Fruit fly (Drosophila melanogaster) Kc167 (cell line): ENCODE results near the gene p38a.

Experiments
- Myc ChIP-seq: fragments of >200 bp; optimal IDR thresholded peaks from 2 replicates; lab custom pipeline; 2017; ENCODE audit warnings: missing external identifiers
- Sin3A ChIP-seq: fragments of >200 bp; optimal IDR thresholded peaks from 2 replicates; lab custom pipeline; 2018; ENCODE audit warnings: missing external identifiers
- h ChIP-seq: fragments of >200 bp; optimal IDR thresholded peaks from 3 replicates; lab custom pipeline; 2018; ENCODE audit warnings: missing external identifiers
- psq ChIP-seq: fragments of >200 bp; optimal IDR thresholded peaks from 2 replicates; lab custom pipeline; 2017; ENCODE audit warnings: missing external identifiers
- ttk ChIP-seq: sonication (Bioruptor generic); optimal IDR thresholded peaks from 2 replicates; lab custom pipeline; 2017; ENCODE audit warnings: missing external identifiers

DNA sequence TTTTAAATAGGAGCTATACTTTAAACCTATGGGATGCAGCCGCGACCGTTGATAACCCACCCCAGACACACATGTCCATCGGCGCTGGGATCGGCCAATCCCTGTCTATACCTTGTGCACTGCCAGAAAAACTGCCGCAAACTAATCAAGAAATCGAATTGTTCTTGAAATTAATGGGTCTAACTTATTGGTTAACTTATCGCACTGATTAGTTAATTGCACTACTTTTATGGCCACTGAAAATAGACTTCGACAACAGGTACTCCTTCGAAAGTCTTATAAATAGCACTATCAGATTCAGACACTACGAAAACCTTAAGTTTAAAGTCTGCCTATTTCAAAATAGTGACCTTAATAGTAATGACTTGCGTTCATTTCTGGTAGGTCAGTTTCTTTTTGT is 35.9 kb downstream of the p38a start, which contains the start of gene CG13607:
- TF ChIP-seq Myc, result no peak
- no peak for TF ChIP-seq ttk (lab: Kevin White, UChicago)
- no peak for TF ChIP-seq psq (lab: Kevin White, UChicago)
- TF ChIP-seq Sin3A, result no peak
- TF ChIP-seq h (lab: Kevin White, UChicago), result no peak
